Worm (Caenorhabditis elegans) whole organism, midembryonic: ENCODE data around the gene R08C7.8.
A peak's percentile ranks its signal among the peaks of the same experiment; 100 is the strongest.

ENCODE experiments used
- T22C8.4 ChIP-seq: fragments of 200-800 bp; sonication (Bioruptor generic); IDR thresholded peaks from 2 replicates; pipeline ENCODE4 v1.3.6; 2022; ENCODE audit warnings: missing genetic modification characterization, missing compliant biosample characterization
- cog-1 ChIP-seq: sonication (generic microtip); optimal IDR thresholded peaks from 2 replicates; lab custom pipeline; 2016; ENCODE audit warnings: missing genetic modification characterization, missing compliant biosample characterization
- flt-1 ChIP-seq: fragments of 200-800 bp; sonication (Bioruptor generic); IDR thresholded peaks from 2 replicates; pipeline ENCODE4 v1.3.6; 2022; ENCODE audit warnings: missing genetic modification characterization, missing compliant biosample characterization
- klf-2 ChIP-seq: fragments of 200-800 bp; sonication (Bioruptor generic); conservative IDR thresholded peaks from 2 replicates; pipeline ENCODE4 v1.3.6; 2022; ENCODE audit warnings: missing genetic modification reagents, missing genetic modification characterization, missing compliant biosample characterization
- med-1 ChIP-seq: sonication (generic microtip); optimal IDR thresholded peaks from 2 replicates; lab custom pipeline; 2017; ENCODE audit warnings: missing genetic modification characterization, mild to moderate bottlenecking, missing compliant biosample characterization, antibody characterized with exemption, missing genetic modification reagents; ENCODE audit not compliant: insufficient read depth
- ref-1 ChIP-seq: fragments of 200-800 bp; sonication (Bioruptor generic); conservative IDR thresholded peaks from 2 replicates; pipeline ENCODE4 v1.3.6; 2022; ENCODE audit warnings: missing genetic modification reagents, missing genetic modification characterization, missing compliant biosample characterization
- tab-1 ChIP-seq: fragments of 200-800 bp; sonication (Bioruptor generic); IDR thresholded peaks from 2 replicates; pipeline ENCODE4 v1.3.6; 2022; ENCODE audit warnings: missing genetic modification characterization, missing compliant biosample characterization
- ztf-23 ChIP-seq: fragments of 200-800 bp; sonication (Bioruptor generic); IDR thresholded peaks from 2 replicates; pipeline ENCODE4 v1.3.6; 2022; ENCODE audit warnings: missing genetic modification reagents, missing genetic modification characterization, missing compliant biosample characterization
- ztf-29 ChIP-seq: fragments of 200-800 bp; sonication (Bioruptor generic); IDR thresholded peaks from 2 replicates; pipeline ENCODE4 v1.3.6; 2022; ENCODE audit warnings: missing genetic modification reagents, missing genetic modification characterization, missing compliant biosample characterization

The R08C7.8 gene

DNA sequence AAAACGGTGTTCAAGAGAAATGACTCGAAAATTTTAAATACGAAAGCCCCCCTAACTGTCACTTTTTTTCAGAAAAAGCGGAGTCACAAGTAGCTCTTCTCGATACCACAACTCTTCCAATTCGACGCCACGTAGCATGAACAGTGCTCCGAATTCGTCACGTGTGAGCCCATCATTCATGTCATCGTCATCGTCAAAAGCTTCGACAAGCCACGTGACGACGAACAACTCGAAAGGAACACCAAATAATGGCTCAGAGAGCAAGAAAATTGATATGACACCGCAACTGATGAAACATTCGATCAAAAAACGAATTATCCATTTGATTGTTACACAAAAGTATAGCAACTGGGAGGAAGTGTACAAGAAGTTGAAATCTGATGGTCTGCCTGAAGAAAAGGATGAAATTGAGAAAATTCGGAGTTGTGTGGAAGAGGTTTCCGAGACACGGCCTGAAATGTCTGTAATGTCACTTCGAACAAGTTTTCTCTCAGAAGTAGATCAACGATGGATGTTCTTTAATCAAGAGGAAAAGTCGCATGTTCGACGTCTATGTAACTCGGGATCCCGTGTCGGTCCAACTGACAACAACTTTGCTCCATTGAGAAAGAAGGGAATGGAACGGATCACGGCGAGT is 22.9 kb downstream of the R08C7.8 start:
- no peak for TF ChIP-seq klf-2 (GFP tag; lab: Robert Waterston, UW)
- TF ChIP-seq ztf-23 (GFP tag; lab: Robert Waterston, UW), result no peak
- TF ChIP-seq med-1 (GFP tag; lab: Kevin White, UChicago), result no peak
- no peak for TF ChIP-seq cog-1
- TF ChIP-seq ref-1, result no peak
- TF ChIP-seq tab-1 (GFP tag; lab: Robert Waterston, UW), result no peak

DNA sequence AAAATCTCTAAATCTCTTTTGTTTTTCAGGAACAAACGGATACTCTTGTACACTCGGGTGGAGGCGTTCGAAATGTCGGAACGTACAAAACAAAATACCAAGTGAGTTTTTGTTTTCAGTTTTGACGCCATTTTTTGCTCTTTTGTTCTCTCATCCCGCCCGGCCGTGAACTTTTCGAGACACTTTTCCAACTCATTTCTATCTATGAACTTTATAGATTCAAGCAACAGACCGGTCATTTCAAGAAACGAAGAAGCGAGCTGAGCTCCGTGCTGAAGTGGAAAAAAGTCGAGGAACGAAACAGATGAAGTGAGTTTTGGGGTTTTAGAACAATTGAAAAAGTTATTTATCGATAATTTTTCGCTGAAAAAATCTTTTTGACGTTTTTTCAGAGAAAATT is 23.8 kb downstream of the R08C7.8 start:
- TF ChIP-seq ztf-29 (GFP tag; lab: Robert Waterston, UW) (no peak), klf-2 (GFP tag; lab: Robert Waterston, UW) (no peak), flt-1 (no peak), T22C8.4 (GFP tag; lab: Robert Waterston, UW) (no peak), med-1 (GFP tag; lab: Kevin White, UChicago) (no peak), ztf-23 (GFP tag; lab: Robert Waterston, UW) (no peak), tab-1 (GFP tag; lab: Robert Waterston, UW) (no peak), cog-1 (no peak), ref-1 (no peak)

DNA sequence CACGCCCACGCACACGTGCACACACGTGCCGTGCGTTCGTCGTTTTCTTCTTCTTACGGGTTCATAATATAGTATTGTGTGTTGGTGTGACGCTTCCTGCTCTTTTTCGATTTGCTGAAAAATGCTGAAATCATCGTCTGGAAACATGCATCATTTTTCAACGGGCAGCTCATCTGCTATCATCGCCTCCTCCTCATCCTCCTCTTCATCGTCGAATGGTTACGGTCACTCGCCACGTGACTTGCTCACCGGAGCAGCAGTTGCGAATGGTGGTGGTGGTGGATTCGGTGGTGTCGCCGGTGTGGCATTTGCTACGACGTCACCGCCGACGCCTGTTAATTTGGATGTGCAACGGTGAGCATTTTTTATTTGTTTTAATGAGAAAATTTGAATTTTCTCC is 25.6 kb downstream of the R08C7.8 start:
- no peak for TF ChIP-seq tab-1 (GFP tag; lab: Robert Waterston, UW)
- TF ChIP-seq cog-1, result no peak
- TF ChIP-seq flt-1, result no peak
- no peak for TF ChIP-seq ztf-29 (GFP tag; lab: Robert Waterston, UW)

DNA sequence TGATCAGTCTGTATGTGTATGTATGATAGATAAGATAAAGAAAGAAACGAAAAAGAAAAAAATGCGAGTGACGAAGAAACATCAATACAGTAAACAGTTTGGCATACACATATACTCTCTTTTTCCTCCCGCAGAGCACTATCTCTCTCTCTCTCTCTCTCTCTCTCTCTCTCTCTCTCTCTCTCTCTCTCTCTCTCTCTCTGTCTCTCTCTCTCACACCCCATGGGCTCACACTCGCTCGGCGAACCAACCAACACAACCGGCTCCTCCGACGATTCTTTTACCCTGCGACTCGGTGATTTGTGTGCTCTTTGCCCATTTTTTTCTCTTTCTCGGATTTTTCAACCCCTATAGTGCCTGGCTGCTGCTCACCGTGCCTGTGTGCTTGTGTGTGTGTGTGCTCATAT is 27.3 kb downstream of the R08C7.8 start:
- TF ChIP-seq ztf-23 (GFP tag; lab: Robert Waterston, UW), result peak; percentile 42; the same call in 1 of the 2 replicates
- no peak for TF ChIP-seq cog-1
- TF ChIP-seq flt-1, result no peak

DNA sequence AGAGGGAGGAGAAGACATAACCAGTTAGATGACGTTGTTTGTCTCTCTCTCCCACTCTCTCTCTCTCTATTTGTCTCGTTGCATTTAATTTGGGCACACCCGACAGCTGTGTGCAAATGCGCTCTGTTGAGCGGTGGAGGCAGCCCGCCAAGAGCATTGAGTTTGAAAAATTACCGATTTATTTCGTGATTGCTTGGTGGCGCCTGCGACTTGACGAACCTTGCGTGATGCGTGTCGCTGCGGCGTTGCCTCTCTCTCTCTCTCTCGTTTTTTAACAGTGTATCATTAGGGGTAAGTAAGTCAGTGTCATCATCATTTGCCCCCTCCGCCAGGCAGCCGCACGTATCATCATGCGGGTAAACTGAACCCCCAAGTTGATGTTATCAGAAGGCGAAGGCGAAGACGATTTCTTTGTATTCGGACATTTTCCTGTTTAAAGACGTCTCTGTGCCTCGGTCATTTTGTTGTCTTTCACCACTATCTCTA is 28.2 kb downstream of the R08C7.8 start:
- no peak for TF ChIP-seq ref-1
- TF ChIP-seq tab-1 (GFP tag; lab: Robert Waterston, UW), result no peak
- no peak for TF ChIP-seq ztf-23 (GFP tag; lab: Robert Waterston, UW)
- peak; percentile 42; the same call in 1 of the 2 replicates for TF ChIP-seq flt-1

DNA sequence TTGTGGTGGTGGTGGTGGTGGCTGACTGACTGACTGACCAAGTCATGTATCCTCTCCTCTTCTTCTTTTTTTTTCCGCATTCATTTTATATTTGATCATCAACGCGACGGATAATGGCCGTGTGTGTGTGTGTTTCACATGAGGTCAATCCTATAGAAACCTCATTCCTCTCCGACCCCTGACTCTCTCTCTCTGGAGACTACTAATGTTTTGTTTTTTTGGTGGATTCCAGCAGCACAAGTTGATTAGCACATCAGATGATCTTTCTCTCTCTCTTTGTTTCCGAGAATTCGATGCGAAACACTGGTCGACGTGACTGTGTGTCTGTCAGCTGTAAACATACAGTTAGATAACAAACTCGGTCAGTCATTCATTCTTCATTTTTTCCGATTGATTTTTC is 29.2 kb downstream of the R08C7.8 start, which contains the start of gene Y24D9A.7:
Gene Y24D9A.7 (minus strand): TSS at position 46 of the 400 bp plus-strand sequence.
- TF ChIP-seq ztf-23 (GFP tag; lab: Robert Waterston, UW), result no peak
- no peak for TF ChIP-seq tab-1 (GFP tag; lab: Robert Waterston, UW)
- no peak for TF ChIP-seq cog-1
- no peak for TF ChIP-seq klf-2 (GFP tag; lab: Robert Waterston, UW)
- no peak for TF ChIP-seq med-1 (GFP tag; lab: Kevin White, UChicago)
- TF ChIP-seq T22C8.4 (GFP tag; lab: Robert Waterston, UW), result no peak
- TF ChIP-seq flt-1, result no peak
- no peak for TF ChIP-seq ref-1
- no peak for TF ChIP-seq ztf-29 (GFP tag; lab: Robert Waterston, UW)

DNA sequence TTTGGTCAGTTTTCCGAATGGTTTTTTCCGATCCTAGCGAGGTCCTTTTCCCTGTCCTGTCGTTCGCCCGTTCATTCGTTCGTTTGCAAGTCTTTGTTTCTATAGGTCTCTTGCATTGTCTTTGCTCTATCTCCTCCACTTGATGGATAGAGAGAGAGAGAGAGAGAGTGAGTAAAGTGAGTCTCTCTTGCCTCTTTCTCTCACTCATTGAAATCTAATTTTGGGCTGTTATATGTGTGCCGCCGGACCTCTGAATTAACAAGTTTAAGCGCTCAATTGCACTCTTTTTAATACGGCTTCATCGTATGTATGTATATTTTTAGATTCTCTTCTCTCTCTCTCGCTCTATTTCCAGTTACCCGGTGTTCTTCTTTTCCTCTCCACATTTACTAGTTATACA is 30.5 kb downstream of the R08C7.8 start:
- no peak for TF ChIP-seq T22C8.4 (GFP tag; lab: Robert Waterston, UW)
- TF ChIP-seq cog-1, result no peak
- TF ChIP-seq tab-1 (GFP tag; lab: Robert Waterston, UW), result no peak
- no peak for TF ChIP-seq ref-1

DNA sequence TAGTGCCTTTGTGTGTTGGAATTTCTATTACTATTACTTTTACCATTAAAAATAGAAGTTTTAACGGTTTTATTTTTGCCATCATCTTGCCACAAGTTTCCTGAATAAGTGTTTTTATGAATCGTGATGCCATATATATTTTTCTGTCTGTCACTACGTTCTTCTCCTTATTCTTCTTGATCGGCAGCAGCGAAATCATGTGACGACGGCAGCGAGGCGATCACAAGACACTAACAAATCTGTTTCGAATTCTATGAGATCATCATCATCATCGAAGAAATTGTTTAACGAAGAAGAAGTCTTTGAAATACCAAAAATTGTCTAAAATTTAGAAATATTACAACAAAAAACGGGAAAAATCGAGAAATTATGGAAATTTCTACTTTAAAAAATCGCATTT is 31.9 kb downstream of the R08C7.8 start:
- no peak for TF ChIP-seq med-1 (GFP tag; lab: Kevin White, UChicago)
- no peak for TF ChIP-seq flt-1
- TF ChIP-seq klf-2 (GFP tag; lab: Robert Waterston, UW), result no peak
- TF ChIP-seq ref-1, result no peak
- no peak for TF ChIP-seq T22C8.4 (GFP tag; lab: Robert Waterston, UW)
- TF ChIP-seq ztf-29 (GFP tag; lab: Robert Waterston, UW), result no peak
- TF ChIP-seq cog-1, result no peak
- no peak for TF ChIP-seq tab-1 (GFP tag; lab: Robert Waterston, UW)
- TF ChIP-seq ztf-23 (GFP tag; lab: Robert Waterston, UW), result no peak

DNA sequence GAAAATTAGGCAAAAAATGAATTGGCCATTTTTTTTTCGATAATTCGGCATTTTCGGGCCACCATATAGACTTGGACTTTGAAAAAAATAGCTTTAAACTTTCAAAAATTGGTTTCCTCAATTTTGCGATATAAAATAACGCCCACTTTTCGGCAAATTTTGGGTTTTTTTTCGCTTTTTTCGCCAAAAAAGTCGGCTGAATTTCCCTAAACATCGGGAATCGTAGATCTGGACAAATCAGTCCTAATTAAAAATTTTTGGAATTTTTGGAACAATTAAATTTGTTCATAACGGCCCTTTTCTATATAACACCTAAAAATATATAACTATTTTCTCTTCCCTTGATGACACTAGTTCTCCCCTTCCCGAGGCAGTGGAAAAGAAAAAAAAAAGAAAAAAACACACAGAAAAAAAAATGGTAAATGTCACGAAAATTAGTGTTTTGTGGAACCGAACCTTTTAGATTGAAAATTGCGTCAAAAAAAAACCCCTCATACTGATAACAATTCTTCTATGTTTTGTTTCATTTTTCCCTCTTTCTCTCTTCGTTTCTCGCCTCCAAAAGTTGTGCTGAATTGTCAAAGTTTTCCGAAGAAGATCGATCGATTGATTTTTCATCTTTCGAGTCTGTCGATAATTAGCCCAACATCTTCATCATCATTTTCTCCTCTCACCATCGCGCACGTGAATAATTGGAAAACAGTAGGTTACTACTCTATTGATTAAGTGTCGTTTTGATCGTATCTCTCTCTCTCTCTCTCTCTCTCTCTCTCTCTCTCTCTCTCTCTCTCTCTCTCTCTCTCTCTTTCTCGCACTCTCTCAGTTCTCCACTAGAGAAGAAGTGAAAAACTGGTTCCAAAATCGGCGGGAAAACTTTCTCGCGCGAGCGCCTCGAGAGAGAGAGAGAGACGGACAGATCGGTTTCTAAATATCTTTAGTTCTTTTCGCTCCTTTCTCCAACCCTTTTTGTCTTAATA is 33.7 kb downstream of the R08C7.8 start, which contains the start of gene Y24D9A.6:
Gene Y24D9A.6 (minus strand): TSS at position 51 of the 977 bp plus-strand sequence.
- TF ChIP-seq flt-1 (no peak), T22C8.4 (GFP tag; lab: Robert Waterston, UW) (peak; percentile 51; the same call in 1 of the 2 replicates)

DNA sequence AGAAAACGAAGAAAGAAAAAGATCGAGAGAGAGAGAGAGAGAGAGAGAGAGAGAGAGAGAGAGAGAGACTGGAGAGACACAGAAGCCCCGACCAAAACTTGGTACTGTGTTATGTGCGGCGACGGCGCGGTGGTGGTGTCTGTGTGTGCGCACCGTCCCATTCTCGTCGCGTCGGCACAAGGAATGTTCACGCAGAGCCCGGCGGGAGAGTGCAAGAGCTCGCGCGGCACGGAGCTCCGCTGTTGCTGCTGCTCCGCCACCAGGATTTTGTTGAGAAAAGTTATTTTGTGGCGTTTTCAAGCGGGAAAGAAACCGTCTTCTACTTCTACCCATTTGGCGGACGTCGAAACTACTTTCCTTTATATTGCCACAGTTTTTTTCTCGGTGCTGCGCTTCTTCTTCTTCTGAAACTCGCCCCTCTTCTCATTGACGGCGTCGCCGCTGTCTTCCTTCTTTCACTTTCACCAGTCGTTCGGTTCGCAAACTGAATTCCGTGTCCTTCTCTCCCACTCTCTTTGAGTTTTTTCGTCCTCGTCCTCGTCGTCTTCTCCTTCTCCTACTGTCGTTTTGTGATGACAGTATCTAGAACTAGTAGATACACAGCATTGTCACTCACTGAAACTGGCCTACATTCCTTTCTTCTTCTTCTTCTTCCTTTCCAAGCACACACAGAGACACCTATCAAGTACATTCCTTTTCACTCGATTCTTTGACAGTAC is 34.8 kb downstream of the R08C7.8 start:
- TF ChIP-seq ztf-23 (GFP tag; lab: Robert Waterston, UW) (0 out of 2 replicates have a peak, but pooled peaks have one; percentile 21), flt-1 (0 out of 2 replicates have a peak, but pooled peaks have one; percentile 13), klf-2 (GFP tag; lab: Robert Waterston, UW) (no peak), med-1 (GFP tag; lab: Kevin White, UChicago) (no peak), ztf-29 (GFP tag; lab: Robert Waterston, UW) (no peak), cog-1 (no peak), tab-1 (GFP tag; lab: Robert Waterston, UW) (0 out of 2 replicates have a peak, but pooled peaks have one; percentile 58), ref-1 (no peak), T22C8.4 (GFP tag; lab: Robert Waterston, UW) (no peak)
